Fruit fly (Drosophila melanogaster) whole organism, adult: ENCODE results near the gene CG43249.

Experiments
- CG11617 ChIP-seq: fragments of 200-800 bp; sonication (Bioruptor generic); optimal IDR thresholded peaks from 2 replicates; lab custom pipeline; 2017; ENCODE audit warnings: mild to moderate bottlenecking, missing biosample characterization, missing genetic modification reagents, missing genetic modification characterization
- CG12768 ChIP-seq: fragments of 200-800 bp; sonication (Bioruptor generic); optimal IDR thresholded peaks from 2 replicates; lab custom pipeline; 2017; ENCODE audit warnings: missing biosample characterization, missing genetic modification characterization, mild to moderate bottlenecking, moderate library complexity, missing genetic modification reagents
- CG14711 ChIP-seq: fragments of 200-800 bp; sonication (Bioruptor generic); optimal IDR thresholded peaks from 2 replicates; lab custom pipeline; 2018; ENCODE audit warnings: missing biosample characterization, mild to moderate bottlenecking, missing genetic modification characterization, moderate library complexity
- CG1620 ChIP-seq: fragments of 200-800 bp; sonication (Bioruptor generic); optimal IDR thresholded peaks from 2 replicates; lab custom pipeline; 2016; ENCODE audit warnings: missing biosample characterization, missing genetic modification characterization
- CG33017 ChIP-seq: fragments of 200-800 bp; sonication (Bioruptor generic); optimal IDR thresholded peaks from 2 replicates; lab custom pipeline; 2018; ENCODE audit warnings: missing biosample characterization, mild to moderate bottlenecking, missing genetic modification characterization, moderate library complexity
- CG5204 ChIP-seq: fragments of 200-800 bp; sonication (Bioruptor generic); optimal IDR thresholded peaks from 2 replicates; lab custom pipeline; 2016; ENCODE audit warnings: missing biosample characterization, missing genetic modification characterization
- CG7045 ChIP-seq: fragments of 200-800 bp; sonication (Bioruptor generic); optimal IDR thresholded peaks from 2 replicates; lab custom pipeline; 2017; ENCODE audit warnings: missing biosample characterization, mild to moderate bottlenecking, missing genetic modification characterization
- CG7101 ChIP-seq: fragments of 200-800 bp; sonication (Bioruptor generic); optimal IDR thresholded peaks from 2 replicates; lab custom pipeline; 2018; ENCODE audit warnings: missing biosample characterization, mild to moderate bottlenecking, missing genetic modification characterization, moderate library complexity
- Clk ChIP-seq: fragments of 200-800 bp; sonication (Bioruptor generic); optimal IDR thresholded peaks from 2 replicates; lab custom pipeline; 2017; ENCODE audit warnings: missing biosample characterization, missing genetic modification characterization
- Crg-1 ChIP-seq: fragments of 200-800 bp; sonication (Bioruptor generic); optimal IDR thresholded peaks from 2 replicates; lab custom pipeline; 2016; ENCODE audit warnings: missing biosample characterization, missing genetic modification characterization
- Hr96 ChIP-seq: fragments of 200-800 bp; sonication (Bioruptor generic); optimal IDR thresholded peaks from 2 replicates; lab custom pipeline; 2016; ENCODE audit warnings: missing biosample characterization, missing genetic modification characterization
- Mnt ChIP-seq: fragments of 200-800 bp; sonication (Bioruptor generic); optimal IDR thresholded peaks from 2 replicates; lab custom pipeline; 2016; ENCODE audit warnings: missing biosample characterization, mild to moderate bottlenecking, missing genetic modification characterization
- bab1 ChIP-seq: fragments of 200-800 bp; sonication (Bioruptor generic); optimal IDR thresholded peaks from 3 replicates; lab custom pipeline; 2019; ENCODE audit warnings: missing biosample characterization, mild to moderate bottlenecking, missing genetic modification characterization, moderate library complexity
- cic ChIP-seq: fragments of 200-800 bp; sonication (Bioruptor generic); optimal IDR thresholded peaks from 2 replicates; lab custom pipeline; 2017; ENCODE audit warnings: missing biosample characterization, mild to moderate bottlenecking, missing genetic modification characterization, moderate library complexity
- cnc ChIP-seq, 2 experiments: fragments of >200 bp; optimal IDR thresholded peaks; 2 replicates each; lab custom pipeline; 2017
- kay ChIP-seq: fragments of 200-800 bp; sonication (Bioruptor generic); peaks from one replicate; lab custom pipeline; 2016; ENCODE audit warnings: missing biosample characterization, missing genetic modification characterization, borderline replicate concordance
- ovo ChIP-seq: fragments of 200-800 bp; sonication (Bioruptor generic); optimal IDR thresholded peaks from 2 replicates; lab custom pipeline; 2016; ENCODE audit warnings: missing biosample characterization, missing genetic modification characterization
- pad ChIP-seq: fragments of 200-800 bp; sonication (Bioruptor generic); optimal IDR thresholded peaks from 3 replicates; lab custom pipeline; 2017; ENCODE audit warnings: missing biosample characterization, missing genetic modification characterization, mild to moderate bottlenecking, moderate library complexity, missing genetic modification reagents
- tj ChIP-seq: fragments of 200-800 bp; sonication (Bioruptor generic); optimal IDR thresholded peaks from 3 replicates; lab custom pipeline; 2017; ENCODE audit warnings: missing biosample characterization, mild to moderate bottlenecking, missing genetic modification characterization, moderate library complexity
- toe ChIP-seq: fragments of 200-800 bp; sonication (Bioruptor generic); optimal IDR thresholded peaks from 2 replicates; lab custom pipeline; 2016; ENCODE audit warnings: missing biosample characterization, missing genetic modification characterization

The CG43249 gene

dm6 chr3L:16303982-16304381, at the start of gene CG43249:
Gene CG43249 (plus strand): TSS chr3L:16304282.
- TF ChIP-seq pad (GFP tag; lab: Kevin White, UChicago), result no peak
- TF ChIP-seq Hr96 (GFP tag; lab: Kevin White, UChicago), result no peak
- TF ChIP-seq CG1620, result no peak

- no peak for TF ChIP-seq CG7101 (tag; lab: Kevin White, UChicago)
- no peak for TF ChIP-seq CG1620
- no peak for TF ChIP-seq CG11617 (GFP tag; lab: Kevin White, UChicago)
- TF ChIP-seq CG14711, result no peak
These were observed 46.9 kb upstream of the CG43249 start, which contains the start of gene CG13054 for dm6 chr3L:16257118-16257627. Gene CG13054 (minus strand): TSS chr3L:16257191.

- TF ChIP-seq Clk (GFP tag; lab: Kevin White, UChicago) (no peak), CG33017 (tag; lab: Kevin White, UChicago) (no peak), CG1620 (no peak), cnc (optimal IDR thresholded peaks at IDR 0.05; lab: Kevin White, UChicago) (no peak)
These were observed 44.5 kb upstream of the CG43249 start, which contains the start of gene CG13053 for dm6 chr3L:16259552-16259951. Gene CG13053 (minus strand): TSS chr3L:16259722.

dm6 chr3L:16261505-16261904, 42.6 kb upstream of the CG43249 start, which contains the start of gene CG34247:
Gene CG34247 (minus strand): TSS chr3L:16261605.
- TF ChIP-seq CG7101 (tag; lab: Kevin White, UChicago) (no peak), CG5204 (no peak), kay (GFP tag; lab: Kevin White, UChicago) (no peak), CG11617 (GFP tag; lab: Kevin White, UChicago) (no peak), toe (GFP tag; lab: Kevin White, UChicago) (no peak), pad (GFP tag; lab: Kevin White, UChicago) (no peak), Crg-1 (GFP tag; lab: Kevin White, UChicago) (no peak), CG14711 (no peak)

dm6 chr3L:16262440-16262839, 41.6 kb upstream of the CG43249 start, which contains the start of gene CG13071:
Gene CG13071 (plus strand): TSS chr3L:16262740.
- no peak for TF ChIP-seq CG7101 (tag; lab: Kevin White, UChicago)
- TF ChIP-seq ovo (GFP tag; lab: Kevin White, UChicago), result no peak
- no peak for TF ChIP-seq CG11617 (GFP tag; lab: Kevin White, UChicago)
- no peak for TF ChIP-seq CG12768 (GFP tag; lab: Kevin White, UChicago)
- no peak for TF ChIP-seq kay (GFP tag; lab: Kevin White, UChicago)
- TF ChIP-seq CG5204, result no peak
- TF ChIP-seq Clk (GFP tag; lab: Kevin White, UChicago), result no peak
- TF ChIP-seq Hr96 (GFP tag; lab: Kevin White, UChicago), result no peak
- TF ChIP-seq CG7045, result no peak

- TF ChIP-seq ovo (GFP tag; lab: Kevin White, UChicago), result no peak
- no peak for TF ChIP-seq CG14711
- TF ChIP-seq Clk (GFP tag; lab: Kevin White, UChicago), result no peak
- TF ChIP-seq kay (GFP tag; lab: Kevin White, UChicago), result no peak
- TF ChIP-seq tj (GFP tag; lab: Kevin White, UChicago), result no peak
- no peak for TF ChIP-seq CG12768 (GFP tag; lab: Kevin White, UChicago)
- no peak for TF ChIP-seq CG5204
These were observed 41.0 kb upstream of the CG43249 start, which contains the start of gene CG13070 for dm6 chr3L:16263043-16263442. Gene CG13070 (plus strand): TSS chr3L:16263343.

- TF ChIP-seq pad (GFP tag; lab: Kevin White, UChicago), result no peak
- TF ChIP-seq Clk (GFP tag; lab: Kevin White, UChicago), result no peak
- no peak for TF ChIP-seq ovo (GFP tag; lab: Kevin White, UChicago)
- no peak for TF ChIP-seq CG12768 (GFP tag; lab: Kevin White, UChicago)
- TF ChIP-seq CG7101 (tag; lab: Kevin White, UChicago), result no peak
- no peak for TF ChIP-seq bab1 (GFP tag; lab: Kevin White, UChicago)
- TF ChIP-seq Mnt (GFP tag; lab: Kevin White, UChicago), result no peak
- TF ChIP-seq CG1620, result no peak
- no peak for TF ChIP-seq tj (GFP tag; lab: Kevin White, UChicago)
- TF ChIP-seq CG7045, result no peak
- TF ChIP-seq toe (GFP tag; lab: Kevin White, UChicago), result no peak
- TF ChIP-seq kay (GFP tag; lab: Kevin White, UChicago), result no peak
- TF ChIP-seq CG11617 (GFP tag; lab: Kevin White, UChicago), result no peak
- no peak for TF ChIP-seq Hr96 (GFP tag; lab: Kevin White, UChicago)
- TF ChIP-seq cic (GFP tag; lab: Kevin White, UChicago), result no peak
These were observed 39.1 kb upstream of the CG43249 start, which contains the start of the genes CG13051 and CG13069 for dm6 chr3L:16265000-16265399. Gene CG13051 (minus strand): TSS chr3L:16265100. Gene CG13069 (plus strand): TSS chr3L:16265385.
